Fruit fly (Drosophila melanogaster) whole organism: Measurements from ENCODE around the gene CG16789.

Experiments used
- CG8478 ChIP-seq: fragments of >200 bp; optimal IDR thresholded peaks from 2 replicates; lab custom pipeline; 2018; ENCODE audit warnings: inconsistent platforms
- Dll ChIP-seq: fragments of >200 bp; optimal IDR thresholded peaks from 2 replicates; lab custom pipeline; 2017
- EcR ChIP-seq, 2 experiments: fragments of >200 bp; optimal IDR thresholded peaks; 2 replicates each; lab custom pipeline; 2017; ENCODE audit warnings: missing biosample characterization in 2 of 2, missing genetic modification characterization in 2 of 2, missing genetic modification reagents in 2 of 2
- pan ChIP-seq: fragments of >200 bp; optimal IDR thresholded peaks from 2 replicates; lab custom pipeline; 2017
- psq ChIP-seq: fragments of >200 bp; optimal IDR thresholded peaks from 2 replicates; lab custom pipeline; 2017
- usp ChIP-seq: fragments of >200 bp; optimal IDR thresholded peaks from 2 replicates; lab custom pipeline; 2017; ENCODE audit warnings: missing biosample characterization, missing genetic modification characterization, mixed read lengths

Gene CG16789

dm6 chr3R:9570114-9570513, 4.1 kb downstream of the CG16789 start, which contains the start of gene CG16790:
CG16790 (minus strand) TSS chr3R:9570214.
- TF ChIP-seq psq (lab: Kevin White, UChicago) (no peak), CG8478 (lab: Kevin White, UChicago) (no peak), Dll (lab: Kevin White, UChicago) (no peak), EcR (GFP tag; optimal IDR thresholded peaks at IDR 0.05; lab: Kevin White, UChicago) (no peak), usp (GFP tag; lab: Kevin White, UChicago) (no peak)

- TF ChIP-seq Dll (lab: Kevin White, UChicago) (no peak), psq (lab: Kevin White, UChicago) (no peak), CG8478 (lab: Kevin White, UChicago) (no peak), usp (GFP tag; lab: Kevin White, UChicago) (no peak), EcR (GFP tag; optimal IDR thresholded peaks at IDR 0.05; lab: Kevin White, UChicago) (no peak), pan (no peak)
Measured at dm6 chr3R:9570657-9571056, 4.7 kb downstream of the CG16789 start.

dm6 chr3R:9571523-9571922, 5.5 kb downstream of the CG16789 start, which contains the start of gene CG9396:
CG9396 (minus strand) TSS chr3R:9571623.
- TF ChIP-seq CG8478 (lab: Kevin White, UChicago) (no peak), usp (GFP tag; lab: Kevin White, UChicago) (no peak), Dll (lab: Kevin White, UChicago) (no peak), EcR (GFP tag; optimal IDR thresholded peaks at IDR 0.05; lab: Kevin White, UChicago) (no peak), psq (lab: Kevin White, UChicago) (no peak), pan (no peak)

dm6 chr3R:9572929-9573811, 7.2 kb downstream of the CG16789 start:
- TF ChIP-seq EcR (GFP tag; optimal IDR thresholded peaks at IDR 0.05; lab: Kevin White, UChicago) (no peak), psq (lab: Kevin White, UChicago) (no peak), Dll (lab: Kevin White, UChicago) (no peak), usp (GFP tag; lab: Kevin White, UChicago) (no peak), pan (no peak), CG8478 (lab: Kevin White, UChicago) (no peak)

dm6 chr3R:9573812-9574587, 8.0 kb downstream of the CG16789 start, which contains the start of gene CG9399:
CG9399 (minus strand) TSS chr3R:9574211.
- TF ChIP-seq psq (lab: Kevin White, UChicago) (no peak), pan (no peak), CG8478 (lab: Kevin White, UChicago) (no peak), usp (GFP tag; lab: Kevin White, UChicago) (no peak)

DNA sequence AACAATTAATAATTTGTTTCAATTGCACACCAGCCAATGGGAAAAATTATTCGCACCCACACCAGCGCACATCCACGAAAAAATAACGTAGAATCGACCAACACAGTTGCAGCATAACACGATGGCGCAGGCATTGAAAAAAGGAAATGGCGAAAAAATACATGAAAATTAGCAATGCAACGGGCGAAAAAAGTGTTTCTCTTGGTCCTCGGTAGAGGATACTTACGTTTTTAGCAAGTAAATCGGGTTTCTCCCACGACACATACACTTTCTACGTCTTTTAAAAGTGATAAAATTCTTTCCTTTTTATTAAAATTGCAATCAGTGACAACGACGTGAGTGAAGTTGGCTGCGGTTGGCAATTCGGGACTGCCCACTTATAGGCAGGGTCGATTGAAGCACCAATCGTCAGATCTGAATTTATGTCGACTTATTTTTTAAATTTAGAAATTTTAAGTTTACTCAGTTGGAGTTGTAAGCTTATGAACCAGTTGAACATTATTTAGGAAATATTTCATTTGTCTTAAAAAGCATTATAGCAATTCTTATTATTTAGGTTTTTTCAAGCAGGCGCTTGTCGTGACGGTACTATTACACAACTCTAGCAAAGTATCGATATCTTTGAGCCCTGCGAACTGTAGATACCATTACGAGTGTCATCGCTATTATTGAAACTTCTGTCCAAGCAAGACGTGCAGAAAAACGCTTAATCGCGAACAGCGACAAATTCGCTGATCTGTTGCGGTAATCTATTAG, 11.6 kb downstream of the CG16789 start, which contains the start of the genes Kap-alpha3 and Son:
Gene Kap-alpha3, minus strand, starts transcription at position 352 of the 756 bp plus-strand sequence.
Gene Son, plus strand, starts transcription at position 661 of the 756 bp plus-strand sequence.
- TF ChIP-seq CG8478 (lab: Kevin White, UChicago): no peak
- TF ChIP-seq Dll (lab: Kevin White, UChicago): no peak
- no peak for TF ChIP-seq EcR (GFP tag; optimal IDR thresholded peaks at IDR 0.05; lab: Kevin White, UChicago)
- TF ChIP-seq pan: no peak
- TF ChIP-seq usp (GFP tag; lab: Kevin White, UChicago): no peak
- no peak for TF ChIP-seq psq (lab: Kevin White, UChicago)

- TF ChIP-seq EcR (GFP tag; optimal IDR thresholded peaks at IDR 0.05; lab: Kevin White, UChicago): no peak
- no peak for TF ChIP-seq pan
- TF ChIP-seq CG8478 (lab: Kevin White, UChicago): no peak
- TF ChIP-seq usp (GFP tag; lab: Kevin White, UChicago): no peak
- TF ChIP-seq psq (lab: Kevin White, UChicago): no peak
Measured at dm6 chr3R:9581089-9581520, 15.1 kb downstream of the CG16789 start, which contains the start of gene CG8301. CG8301 (plus strand) TSS chr3R:9581306.

- TF ChIP-seq psq (lab: Kevin White, UChicago) (no peak), usp (GFP tag; lab: Kevin White, UChicago) (no peak), pan (no peak), Dll (lab: Kevin White, UChicago) (no peak), CG8478 (lab: Kevin White, UChicago) (no peak), EcR (GFP tag; optimal IDR thresholded peaks at IDR 0.05; lab: Kevin White, UChicago) (no peak)
Measured at dm6 chr3R:9581973-9582372, 16.0 kb downstream of the CG16789 start.

- TF ChIP-seq CG8478 (lab: Kevin White, UChicago) (no peak), EcR (GFP tag; optimal IDR thresholded peaks at IDR 0.05; lab: Kevin White, UChicago) (no peak), pan (no peak), Dll (lab: Kevin White, UChicago) (no peak), usp (GFP tag; lab: Kevin White, UChicago) (no peak), psq (lab: Kevin White, UChicago) (no peak)
Measured at dm6 chr3R:9583122-9583521, 17.1 kb downstream of the CG16789 start, which contains the start of gene CG33654. CG33654 (minus strand) TSS chr3R:9583222.

DNA sequence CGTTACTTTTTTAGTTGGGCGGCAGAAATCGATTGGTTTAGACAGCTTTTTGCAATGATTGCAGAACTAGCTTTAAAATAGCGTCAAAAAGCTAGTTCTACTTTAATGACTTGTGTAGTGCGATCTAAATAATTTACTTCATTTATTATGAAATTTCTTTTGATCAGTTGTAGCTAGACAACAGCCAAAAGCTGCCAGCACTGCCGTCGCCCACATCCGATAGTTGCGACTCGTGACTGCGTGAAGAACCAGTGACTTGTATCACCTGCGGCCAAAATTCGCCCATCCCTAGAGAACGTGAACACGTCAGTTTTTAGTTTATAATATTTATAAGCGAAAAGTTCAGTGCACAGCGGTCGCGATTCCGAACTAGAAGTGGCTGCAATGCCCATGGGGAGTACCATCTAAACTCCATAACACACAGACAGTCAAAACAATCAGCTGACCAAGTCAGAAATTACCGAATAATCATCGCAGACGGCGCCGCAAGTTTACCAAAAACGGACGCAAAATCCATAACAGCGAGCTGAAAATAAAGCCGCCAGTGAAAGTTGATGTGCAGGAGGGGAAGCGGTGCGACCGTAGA, 20.8 kb downstream of the CG16789 start, which contains the start of gene P58IPK:
Gene P58IPK, plus strand, starts transcription at position 280 of the 586 bp plus-strand sequence.
- TF ChIP-seq usp (GFP tag; lab: Kevin White, UChicago) (no peak), pan (no peak), CG8478 (lab: Kevin White, UChicago) (no peak), Dll (lab: Kevin White, UChicago) (no peak), EcR (GFP tag; optimal IDR thresholded peaks at IDR 0.05; lab: Kevin White, UChicago) (no peak), psq (lab: Kevin White, UChicago) (no peak)
